Fruit fly (Drosophila melanogaster) whole organism, pupa: ENCODE data around the gene CG46394.

Experiments used
- CG10348 ChIP-seq: fragments of 200-800 bp; sonication (Bioruptor generic); IDR thresholded peaks from 2 replicates; pipeline ENCODE4 v1.3.6; 2022; ENCODE audit warnings: missing biosample characterization, missing genetic modification characterization
- CG13204 ChIP-seq: fragments of 200-800 bp; sonication (Bioruptor generic); optimal IDR thresholded peaks from 2 replicates; lab custom pipeline; 2018; ENCODE audit warnings: missing biosample characterization, mild to moderate bottlenecking, missing genetic modification characterization, moderate library complexity
- CG34367 ChIP-seq: fragments of 200-800 bp; sonication (Bioruptor generic); optimal IDR thresholded peaks from 2 replicates; lab custom pipeline; 2018; ENCODE audit warnings: missing biosample characterization, mild to moderate bottlenecking, missing genetic modification characterization
- Pif1A ChIP-seq: fragments of 200-800 bp; sonication (Bioruptor generic); optimal IDR thresholded peaks from 3 replicates; lab custom pipeline; 2016; ENCODE audit warnings: missing biosample characterization, missing genetic modification characterization
- Snoo ChIP-seq: fragments of 200-800 bp; sonication (Bioruptor generic); optimal IDR thresholded peaks from 3 replicates; lab custom pipeline; 2017; ENCODE audit warnings: missing biosample characterization, mild to moderate bottlenecking, missing genetic modification characterization, inconsistent platforms
- fd96Ca ChIP-seq: fragments of 200-800 bp; sonication (Bioruptor generic); IDR thresholded peaks from 3 replicates; pipeline ENCODE4 v1.3.6; 2022; ENCODE audit warnings: missing biosample characterization, missing genetic modification characterization
- gl ChIP-seq: fragments of 200-800 bp; sonication (Bioruptor generic); optimal IDR thresholded peaks from 2 replicates; lab custom pipeline; 2018; ENCODE audit warnings: missing biosample characterization, mild to moderate bottlenecking, missing genetic modification characterization
- rn ChIP-seq: fragments of 200-800 bp; sonication (Bioruptor generic); IDR thresholded peaks from 2 replicates; pipeline ENCODE4 v1.3.6; 2022; ENCODE audit warnings: missing biosample characterization, missing genetic modification characterization

- no peak for TF ChIP-seq gl
- no peak for TF ChIP-seq Snoo
- TF ChIP-seq fd96Ca (GFP tag; lab: Robert Waterston, UW): no peak
- no peak for TF ChIP-seq CG34367 (tag; lab: Kevin White, UChicago)
- TF ChIP-seq Pif1A: no peak
- TF ChIP-seq CG13204 (GFP tag; lab: Kevin White, UChicago): no peak
- no peak for TF ChIP-seq rn
- no peak for TF ChIP-seq CG10348 (GFP tag; lab: Robert Waterston, UW)
Observed at dm6 chr3L:11577395-11577794, 22.8 kb upstream of the CG46394 start, which contains the start of gene CG33271.
